Worm (Caenorhabditis elegans): ENCODE results near the gene nhr-7.

Gene nhr-7

DNA sequence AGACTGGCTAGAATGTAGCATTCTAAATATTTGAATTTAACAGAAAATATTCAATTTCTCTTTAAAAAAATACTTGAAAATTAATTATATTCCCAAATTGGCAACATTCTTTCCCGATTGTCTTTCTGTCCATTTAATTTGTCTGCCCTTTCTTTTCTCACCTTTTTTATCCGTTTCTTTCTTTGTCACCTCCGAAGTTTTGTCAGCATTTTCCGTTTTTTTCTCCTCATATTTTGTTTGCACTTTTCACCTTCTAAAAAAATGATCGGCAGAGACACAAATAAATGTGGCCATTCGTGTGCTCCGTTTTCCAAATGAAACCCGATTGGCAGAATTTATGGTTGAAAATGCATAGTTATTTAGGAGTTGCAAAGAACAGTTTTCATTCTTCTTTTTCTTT is 44.9 kb upstream of the nhr-7 start:
- TF ChIP-seq attf-4 (tag; optimal IDR thresholded peaks at IDR 0.05) (no peak), mxl-2 (GFP tag; conservative IDR thresholded peaks at IDR 0.05) (no peak), unc-62 (GFP tag; optimal IDR thresholded peaks at IDR 0.05 in 1 of 2) (no peak), unc-62 (tag; optimal IDR thresholded peaks at IDR 0.05) (no peak), lim-7 (GFP tag; IDR thresholded peaks at IDR 0.05) (no peak), madf-5 (GFP tag; IDR thresholded peaks at IDR 0.05) (no peak), zfp-3 (GFP tag; conservative IDR thresholded peaks at IDR 0.05) (no peak), nhr-6 (tag; optimal IDR thresholded peaks at IDR 0.05) (no peak), spr-1 (tag; optimal IDR thresholded peaks at IDR 0.05) (no peak), nhr-48 (tag; optimal IDR thresholded peaks at IDR 0.05) (no peak)

DNA sequence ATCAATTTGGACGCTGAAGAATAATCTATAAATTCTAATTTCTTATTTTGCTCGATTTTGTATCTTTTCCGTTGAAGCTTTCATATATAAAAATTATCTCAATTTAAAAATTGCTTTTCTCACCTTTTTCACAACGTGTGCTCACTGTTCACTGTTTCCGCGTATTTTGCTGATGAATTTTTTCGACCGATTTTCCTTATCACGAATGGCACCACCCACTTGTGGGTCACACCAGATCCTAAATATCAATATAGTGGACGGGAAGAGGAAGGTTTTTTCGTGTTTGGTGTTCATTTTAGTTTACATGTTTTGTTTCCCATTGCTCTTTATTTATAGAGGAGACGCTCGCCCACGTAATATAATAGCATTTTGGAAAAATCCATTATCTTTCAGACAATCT is 44.5 kb upstream of the nhr-7 start:
- TF ChIP-seq ztf-7 (tag; optimal IDR thresholded peaks at IDR 0.05) (no peak), lin-29 (GFP tag; IDR thresholded peaks at IDR 0.05) (no peak), ceh-44 (GFP tag; IDR thresholded peaks at IDR 0.05) (no peak), ZK337.2 (GFP tag; IDR thresholded peaks at IDR 0.05) (no peak), nhr-77 (tag; optimal IDR thresholded peaks at IDR 0.05) (no peak), Y5F2A.4 (GFP tag; optimal IDR thresholded peaks at IDR 0.05) (no peak), nhr-237 (tag; optimal IDR thresholded peaks at IDR 0.05) (no peak), mxl-2 (GFP tag; conservative IDR thresholded peaks at IDR 0.05) (no peak)

DNA sequence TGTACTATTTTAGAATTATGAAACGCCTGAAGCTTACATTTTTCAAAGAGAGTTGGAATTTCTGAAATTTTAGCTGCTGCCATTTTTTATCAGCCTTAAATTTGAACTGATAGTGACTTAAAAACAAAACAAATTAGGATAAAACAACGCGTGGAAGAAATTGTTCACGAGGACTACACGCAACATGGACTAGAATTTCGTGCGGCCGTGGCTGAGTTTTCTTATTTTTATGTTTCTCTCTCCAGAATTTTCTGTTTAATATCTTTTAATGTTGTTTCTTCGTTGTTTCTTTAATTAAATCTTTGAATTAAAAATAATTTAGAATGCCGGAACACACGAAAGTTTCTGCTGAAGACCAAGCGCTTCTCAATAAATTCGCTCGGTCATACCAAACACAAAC is 43.7 kb upstream of the nhr-7 start, which contains the start of the genes B0035.3, B0035.22 and pfd-4:
B0035.3 (minus strand) TSS at position 114 of the 400 bp plus-strand sequence.
B0035.22 (plus strand) TSS at position 269 of the 400 bp plus-strand sequence.
pfd-4 (plus strand) TSS at position 323 of the 400 bp plus-strand sequence.
- no peak for TF ChIP-seq aha-1 (tag)
- no peak for TF ChIP-seq lim-7 (GFP tag; IDR thresholded peaks at IDR 0.05)
- no peak for TF ChIP-seq T26A8.4 (GFP tag; IDR thresholded peaks at IDR 0.05)
- TF ChIP-seq mep-1 (tag; optimal IDR thresholded peaks at IDR 0.05), result peak; percentile 46
- no peak for TF ChIP-seq vab-7 (GFP tag; IDR thresholded peaks at IDR 0.05)
- no peak for TF ChIP-seq mdt-29 (GFP tag; IDR thresholded peaks at IDR 0.05)
- TF ChIP-seq Y105C5A.15 (GFP tag; IDR thresholded peaks at IDR 0.05), result no peak
- peak in 1 of 2 experiments; percentile 72 for TF ChIP-seq hif-1 (tag; optimal IDR thresholded peaks at IDR 0.05)
- no peak for TF ChIP-seq Y75B8A.6 (GFP tag; IDR thresholded peaks at IDR 0.05)
- peak; percentile 97 for TF ChIP-seq mes-2 (tag; optimal IDR thresholded peaks at IDR 0.05; ENCODE audit: poor library complexity, severe bottlenecking)
- no peak for TF ChIP-seq daf-19 (GFP tag; conservative IDR thresholded peaks at IDR 0.05)
- peak; percentile 59 for TF ChIP-seq dpl-1 (GFP tag; optimal IDR thresholded peaks at IDR 0.05)
- TF ChIP-seq tag-97 (GFP tag; IDR thresholded peaks at IDR 0.05), result no peak
- TF ChIP-seq nhr-111 (GFP tag; optimal IDR thresholded peaks at IDR 0.05), result no peak
- no peak for TF ChIP-seq F37D6.2 (tag; optimal IDR thresholded peaks at IDR 0.05)
- TF ChIP-seq lin-1 (GFP tag; IDR thresholded peaks at IDR 0.05), result no peak
- TF ChIP-seq aly-2 (tag; optimal IDR thresholded peaks at IDR 0.05), result no peak
- no peak for TF ChIP-seq hmg-1.1 (GFP tag; IDR thresholded peaks at IDR 0.05)
- no peak for TF ChIP-seq zip-2 (tag; optimal IDR thresholded peaks at IDR 0.05)
- peak; percentile 32 for TF ChIP-seq hlh-30 (tag; optimal IDR thresholded peaks at IDR 0.05; ENCODE audit: insufficient read depth)
- no peak for TF ChIP-seq madf-5 (GFP tag; IDR thresholded peaks at IDR 0.05)
- no peak for TF ChIP-seq ceh-32 (tag; optimal IDR thresholded peaks at IDR 0.05; ENCODE audit: poor library complexity)
- no peak for TF ChIP-seq arid-1 (GFP tag; conservative IDR thresholded peaks at IDR 0.05)
- TF ChIP-seq saeg-2 (GFP tag; IDR thresholded peaks at IDR 0.05), result no peak
- peak; percentile 63 for TF ChIP-seq dve-1 (tag; optimal IDR thresholded peaks at IDR 0.05; ENCODE audit: insufficient read depth)
- no peak for TF ChIP-seq jun-1 (tag; optimal IDR thresholded peaks at IDR 0.05)
- TF ChIP-seq ztf-7 (tag; optimal IDR thresholded peaks at IDR 0.05), result no peak
- TF ChIP-seq ztf-11 (tag; optimal IDR thresholded peaks at IDR 0.05), result no peak
- no peak for TF ChIP-seq egl-43 (GFP tag; IDR thresholded peaks at IDR 0.05)
- TF ChIP-seq set-16 (GFP tag; IDR thresholded peaks at IDR 0.05), result no peak
- TF ChIP-seq mdl-1 (tag; optimal IDR thresholded peaks at IDR 0.05), result no peak
- no peak for TF ChIP-seq snpc-1.2 (GFP tag; IDR thresholded peaks at IDR 0.05)
- no peak for TF ChIP-seq ces-1 (GFP tag; optimal IDR thresholded peaks at IDR 0.05)
- no peak for TF ChIP-seq daf-8 (GFP tag; IDR thresholded peaks at IDR 0.05)
- no peak for TF ChIP-seq ceh-44 (GFP tag; IDR thresholded peaks at IDR 0.05)
- no peak for TF ChIP-seq Y48G9A.11 (GFP tag; IDR thresholded peaks at IDR 0.05)
